Worm (Caenorhabditis elegans) whole organism, L3 larva: ENCODE results near the gene nhr-60.

Source experiments
- ZK546.5 ChIP-seq: sonication (generic microtip); optimal IDR thresholded peaks from 2 replicates; lab custom pipeline; 2017; ENCODE audit warnings: missing biosample characterization, missing genetic modification characterization
- aly-2 ChIP-seq: fragments of 150-350 bp; optimal IDR thresholded peaks from 2 replicates; lab custom pipeline; 2014; ENCODE audit warnings: missing biosample characterization, missing genetic modification characterization
- ama-1 ChIP-seq: fragments of 150-350 bp; optimal IDR thresholded peaks from 2 replicates; lab custom pipeline; 2018
- ceh-16 ChIP-seq: sonication (generic microtip); optimal IDR thresholded peaks from 2 replicates; lab custom pipeline; 2017; ENCODE audit warnings: missing biosample characterization, missing genetic modification characterization
- ceh-28 ChIP-seq: fragments of 150-350 bp; optimal IDR thresholded peaks from 2 replicates; lab custom pipeline; 2014; ENCODE audit warnings: missing biosample characterization, missing genetic modification reagents, missing genetic modification characterization
- ceh-9 ChIP-seq: sonication (generic microtip); optimal IDR thresholded peaks from 2 replicates; lab custom pipeline; 2018; ENCODE audit warnings: missing biosample characterization, missing genetic modification characterization
- daf-12 ChIP-seq: fragments of 150-350 bp; optimal IDR thresholded peaks from 2 replicates; lab custom pipeline; 2014; ENCODE audit warnings: missing biosample characterization, missing genetic modification reagents, missing genetic modification characterization
- egl-27 ChIP-seq: sonication (generic microtip); optimal IDR thresholded peaks from 4 replicates; lab custom pipeline; 2017; ENCODE audit warnings: missing biosample characterization, missing genetic modification reagents, missing genetic modification characterization
- egl-5 ChIP-seq: fragments of 150-350 bp; optimal IDR thresholded peaks from 2 replicates; lab custom pipeline; 2017; ENCODE audit warnings: missing biosample characterization, missing genetic modification reagents, missing genetic modification characterization, inconsistent platforms
- elt-1 ChIP-seq: fragments of 150-350 bp; optimal IDR thresholded peaks from 2 replicates; lab custom pipeline; 2014; ENCODE audit warnings: missing biosample characterization, missing genetic modification characterization
- elt-2 ChIP-seq: sonication (generic microtip); optimal IDR thresholded peaks from 2 replicates; lab custom pipeline; 2016; ENCODE audit warnings: missing genetic modification reagents, mild to moderate bottlenecking, missing genetic modification characterization, missing compliant biosample characterization
- elt-3 ChIP-seq, 3 experiments: fragments of 150-350 bp in 1 of 3; sonication (generic microtip) in 2 of 3; optimal IDR thresholded peaks; 2 replicates in 2 of 3; 4 replicates in 1 of 3; lab custom pipeline; 2014 to 2017; ENCODE audit warnings: missing biosample characterization in 3 of 3, missing genetic modification characterization in 3 of 3
- eor-1 ChIP-seq, 2 experiments: fragments of 150-350 bp; optimal IDR thresholded peaks; 2 replicates each; lab custom pipeline; 2014 to 2018; ENCODE audit warnings: missing biosample characterization in 2 of 2, missing genetic modification characterization in 2 of 2
- fkh-10 ChIP-seq: sonication (generic microtip); optimal IDR thresholded peaks from 2 replicates; lab custom pipeline; 2017; ENCODE audit warnings: missing biosample characterization, missing genetic modification reagents, missing genetic modification characterization
- fkh-2 ChIP-seq: fragments of 150-350 bp; optimal IDR thresholded peaks from 2 replicates; lab custom pipeline; 2014; ENCODE audit warnings: missing biosample characterization, missing genetic modification reagents, missing genetic modification characterization
- hmg-11 ChIP-seq: sonication (generic microtip); optimal IDR thresholded peaks from 2 replicates; lab custom pipeline; 2016; ENCODE audit warnings: missing genetic modification characterization, missing compliant biosample characterization
- jun-1 ChIP-seq: fragments of 150-350 bp; optimal IDR thresholded peaks from 2 replicates; lab custom pipeline; 2014; ENCODE audit warnings: missing biosample characterization, missing genetic modification reagents, missing genetic modification characterization
- lin-15B ChIP-seq: fragments of 150-350 bp; optimal IDR thresholded peaks from 2 replicates; lab custom pipeline; 2014; ENCODE audit warnings: missing biosample characterization, missing genetic modification characterization
- lin-39 ChIP-seq: fragments of 150-350 bp; optimal IDR thresholded peaks from 2 replicates; lab custom pipeline; 2018; ENCODE audit warnings: missing biosample characterization, missing genetic modification reagents, missing genetic modification characterization
- lsy-12 ChIP-seq: sonication (generic microtip); optimal IDR thresholded peaks from 2 replicates; lab custom pipeline; 2016; ENCODE audit warnings: mild to moderate bottlenecking, missing genetic modification characterization, missing compliant biosample characterization
- mdl-1 ChIP-seq: fragments of 150-350 bp; optimal IDR thresholded peaks from 2 replicates; lab custom pipeline; 2014; ENCODE audit warnings: missing biosample characterization, missing genetic modification characterization
- mml-1 ChIP-seq: fragments of 150-350 bp; sonication (generic microtip); optimal IDR thresholded peaks from 3 replicates; lab custom pipeline; 2014; ENCODE audit warnings: missing biosample characterization, missing genetic modification characterization
- nfya-1 ChIP-seq: sonication (generic microtip); optimal IDR thresholded peaks from 2 replicates; lab custom pipeline; 2017; ENCODE audit warnings: missing genetic modification characterization, mild to moderate bottlenecking, missing compliant biosample characterization, antibody characterized with exemption, moderate library complexity; ENCODE audit not compliant: insufficient read depth
- nhr-12 ChIP-seq: fragments of 150-350 bp; optimal IDR thresholded peaks from 2 replicates; lab custom pipeline; 2014; ENCODE audit warnings: missing biosample characterization, missing genetic modification characterization
- nhr-23 ChIP-seq: fragments of 150-350 bp; optimal IDR thresholded peaks from 2 replicates; lab custom pipeline; 2014; ENCODE audit warnings: missing biosample characterization, missing genetic modification reagents, missing genetic modification characterization
- nhr-237 ChIP-seq: fragments of 150-350 bp; optimal IDR thresholded peaks from 2 replicates; lab custom pipeline; 2014; ENCODE audit warnings: missing biosample characterization, missing genetic modification characterization
- nhr-25 ChIP-seq: sonication (generic microtip); optimal IDR thresholded peaks from 2 replicates; lab custom pipeline; 2017; ENCODE audit warnings: missing biosample characterization, missing genetic modification characterization
- nhr-28 ChIP-seq: fragments of 150-350 bp; optimal IDR thresholded peaks from 2 replicates; lab custom pipeline; 2014; ENCODE audit warnings: missing biosample characterization, missing genetic modification characterization
- nhr-43 ChIP-seq: sonication (generic microtip); optimal IDR thresholded peaks from 2 replicates; lab custom pipeline; 2016; ENCODE audit warnings: mild to moderate bottlenecking, missing genetic modification characterization, missing compliant biosample characterization; ENCODE audit not compliant: poor library complexity, severe bottlenecking
- nhr-67 ChIP-seq: fragments of 150-350 bp; optimal IDR thresholded peaks from 2 replicates; lab custom pipeline; 2014; ENCODE audit warnings: missing biosample characterization, missing genetic modification characterization
- nhr-76 ChIP-seq: fragments of 150-350 bp; sonication (generic microtip); optimal IDR thresholded peaks from 5 replicates; lab custom pipeline; 2014; ENCODE audit warnings: missing biosample characterization, missing genetic modification characterization
- nhr-77 ChIP-seq: fragments of 150-350 bp; optimal IDR thresholded peaks from 2 replicates; lab custom pipeline; 2014; ENCODE audit warnings: missing biosample characterization, missing genetic modification characterization
- pha-4 ChIP-seq: fragments of 150-350 bp; optimal IDR thresholded peaks from 2 replicates; lab custom pipeline; 2014; ENCODE audit warnings: missing biosample characterization, missing genetic modification reagents, missing genetic modification characterization
- pqm-1 ChIP-seq: fragments of 150-350 bp; optimal IDR thresholded peaks from 2 replicates; lab custom pipeline; 2017; ENCODE audit warnings: missing biosample characterization, missing genetic modification characterization, inconsistent platforms
- skn-1 ChIP-seq: fragments of 150-350 bp; optimal IDR thresholded peaks from 2 replicates; lab custom pipeline; 2014; ENCODE audit warnings: missing biosample characterization, missing genetic modification characterization
- snpc-4 ChIP-seq: fragments of 150-350 bp; optimal IDR thresholded peaks from 2 replicates; lab custom pipeline; 2014; ENCODE audit warnings: missing biosample characterization, missing genetic modification characterization
- tbx-2 ChIP-seq: sonication (generic microtip); optimal IDR thresholded peaks from 2 replicates; lab custom pipeline; 2016; ENCODE audit warnings: mild to moderate bottlenecking, missing genetic modification characterization, missing compliant biosample characterization
- zag-1 ChIP-seq: fragments of 150-350 bp; optimal IDR thresholded peaks from 2 replicates; lab custom pipeline; 2014; ENCODE audit warnings: missing biosample characterization, missing genetic modification characterization
- ztf-11 ChIP-seq: fragments of 150-350 bp; optimal IDR thresholded peaks from 2 replicates; lab custom pipeline; 2014; ENCODE audit warnings: missing biosample characterization, missing genetic modification characterization

The nhr-60 gene

ce11 chrV:15779128-15779729, 6.2 kb upstream of the nhr-60 start, which contains the start of the genes nhr-285 and irld-52:
Gene nhr-285, minus strand, starts transcription at chrV:15779228.
Gene irld-52, plus strand, starts transcription at chrV:15779679.
- TF ChIP-seq jun-1 (tag; lab: Kevin White, UChicago) (no peak), ceh-9 (no peak), aly-2 (tag; lab: Kevin White, UChicago) (no peak), skn-1 (no peak)

DNA sequence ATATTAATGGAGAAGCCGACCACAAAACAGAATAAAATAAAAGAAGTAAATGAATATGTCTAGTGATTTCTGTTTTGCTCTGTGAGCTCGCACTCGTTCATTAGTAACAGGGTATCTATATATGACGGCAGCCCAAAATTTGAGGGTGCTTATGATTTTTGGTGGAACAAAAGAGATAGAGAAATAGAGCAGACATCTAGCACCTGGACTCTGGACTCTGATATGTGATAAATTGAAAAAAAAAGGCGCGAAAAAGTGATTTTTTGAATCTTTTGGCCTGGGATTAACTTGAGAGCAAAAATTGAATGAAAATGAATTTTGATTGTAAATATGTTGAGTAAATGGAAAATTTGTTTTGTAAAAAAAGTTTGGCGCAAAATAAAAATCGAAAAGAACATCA, 3.6 kb upstream of the nhr-60 start, which contains the start of gene nhr-283:
TSS of gene nhr-283 (minus strand) at position 101 of the 400 bp plus-strand sequence.
- TF ChIP-seq nfya-1 (tag; lab: Kevin White, UChicago): no peak
- no peak for TF ChIP-seq ama-1
- TF ChIP-seq pqm-1 (tag; lab: Kevin White, UChicago): no peak
- no peak for TF ChIP-seq lin-15B (tag; lab: Kevin White, UChicago)
- TF ChIP-seq pha-4 (tag; lab: Kevin White, UChicago): no peak
- no peak for TF ChIP-seq nhr-76 (tag; lab: Kevin White, UChicago)
- TF ChIP-seq elt-3 (tag; optimal IDR thresholded peaks at IDR 0.05; lab: Kevin White, UChicago): no peak
- no peak for TF ChIP-seq snpc-4 (tag; lab: Kevin White, UChicago)
- no peak for TF ChIP-seq mml-1 (tag; lab: Kevin White, UChicago)
- TF ChIP-seq ceh-9: no peak
- no peak for TF ChIP-seq eor-1 (tag; optimal IDR thresholded peaks at IDR 0.05; lab: Kevin White, UChicago)
- TF ChIP-seq zag-1: no peak
- no peak for TF ChIP-seq nhr-28 (tag; lab: Kevin White, UChicago)
- TF ChIP-seq nhr-43: no peak
- TF ChIP-seq tbx-2 (tag; lab: Kevin White, UChicago): no peak
- no peak for TF ChIP-seq nhr-237 (tag; lab: Kevin White, UChicago)
- TF ChIP-seq mdl-1 (tag; lab: Kevin White, UChicago): no peak
- TF ChIP-seq ceh-16 (tag; lab: Kevin White, UChicago): no peak
- no peak for TF ChIP-seq lsy-12

DNA sequence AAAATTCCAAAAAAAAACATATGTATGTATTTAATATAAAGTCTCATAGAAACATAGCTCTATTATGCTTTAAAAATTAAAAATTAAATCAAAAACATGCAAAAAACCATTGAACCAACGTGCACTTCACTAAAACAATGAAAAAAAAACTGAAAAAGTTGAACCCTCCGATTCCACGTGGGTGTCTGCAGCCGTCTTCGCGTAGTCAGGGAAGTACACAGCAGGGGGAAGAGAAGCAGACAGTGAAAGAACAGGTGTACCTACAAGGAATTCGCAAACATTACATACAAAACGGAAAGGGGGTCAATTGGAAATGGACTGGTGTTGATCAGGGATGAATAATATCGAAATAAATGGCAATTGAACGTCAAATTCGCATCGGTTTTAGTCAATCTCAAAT, 900 bp upstream of the nhr-60 start:
- TF ChIP-seq nhr-25 (tag; lab: Kevin White, UChicago) (no peak), ama-1 (no peak), nhr-43 (no peak), ceh-28 (no peak), nhr-77 (no peak)

DNA sequence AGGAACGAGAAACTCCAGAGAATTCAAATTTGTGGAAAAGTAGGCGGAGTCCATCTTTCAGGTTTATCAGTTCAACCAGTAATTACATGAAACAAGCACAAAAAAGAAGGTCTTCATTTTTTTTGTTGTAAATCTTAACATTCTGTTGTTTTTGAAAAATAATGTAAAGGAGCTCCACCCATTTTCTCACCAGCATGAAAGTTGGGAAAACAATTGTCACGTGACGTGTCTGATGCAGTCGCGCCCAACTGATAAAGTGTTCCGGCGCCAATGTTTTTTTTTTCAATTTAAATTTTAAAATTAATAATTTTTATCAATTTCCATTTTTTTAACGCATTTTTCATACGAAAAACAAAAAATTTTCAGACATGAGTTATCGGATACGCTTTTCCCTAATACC, 4.0 kb downstream of the nhr-60 start, which contains the start of gene F57A10.4:
TSS of gene F57A10.4 (plus strand) at position 367 of the 400 bp plus-strand sequence.
- TF ChIP-seq mml-1 (tag; lab: Kevin White, UChicago) (no peak), elt-3 (tag; optimal IDR thresholded peaks at IDR 0.05; lab: Kevin White, UChicago) (no peak), jun-1 (tag; lab: Kevin White, UChicago) (no peak), nhr-67 (tag; lab: Kevin White, UChicago) (no peak), mdl-1 (tag; lab: Kevin White, UChicago) (no peak), fkh-2 (tag; lab: Kevin White, UChicago) (no peak), ztf-11 (tag; lab: Kevin White, UChicago) (no peak), zag-1 (no peak), nhr-237 (tag; lab: Kevin White, UChicago) (no peak), egl-27 (tag; lab: Kevin White, UChicago) (no peak), pha-4 (tag; lab: Kevin White, UChicago) (no peak), daf-12 (tag; lab: Kevin White, UChicago) (no peak), nhr-12 (tag; lab: Kevin White, UChicago) (no peak), nhr-76 (tag; lab: Kevin White, UChicago) (no peak), lin-39 (no peak), elt-2 (tag; lab: Kevin White, UChicago) (no peak)

- TF ChIP-seq ceh-28 (peak; percentile 78), nfya-1 (tag; lab: Kevin White, UChicago) (peak; percentile 89), ceh-9 (no peak), mml-1 (tag; lab: Kevin White, UChicago) (no peak), ztf-11 (tag; lab: Kevin White, UChicago) (no peak), aly-2 (tag; lab: Kevin White, UChicago) (peak; percentile 30), jun-1 (tag; lab: Kevin White, UChicago) (peak; percentile 74), pqm-1 (tag; lab: Kevin White, UChicago) (peak; percentile 54), ZK546.5 (peak; percentile 33), nhr-23 (tag; lab: Kevin White, UChicago) (peak; percentile 91), daf-12 (tag; lab: Kevin White, UChicago) (peak; percentile 32), egl-27 (tag; lab: Kevin White, UChicago) (peak; percentile 33), elt-1 (peak; percentile 26), egl-5 (peak; percentile 80), ama-1 (peak; percentile 62), nhr-67 (tag; lab: Kevin White, UChicago) (no peak), hmg-11 (tag; lab: Kevin White, UChicago) (peak; percentile 82), nhr-28 (tag; lab: Kevin White, UChicago) (no peak), nhr-43 (peak; percentile 90), zag-1 (peak; percentile 51), ceh-16 (tag; lab: Kevin White, UChicago) (no peak), nhr-237 (tag; lab: Kevin White, UChicago) (no peak), fkh-2 (tag; lab: Kevin White, UChicago) (peak; percentile 33), skn-1 (peak; percentile 49), lsy-12 (peak; percentile 78), pha-4 (tag; lab: Kevin White, UChicago) (peak; percentile 94), fkh-10 (peak; percentile 34), snpc-4 (tag; lab: Kevin White, UChicago) (peak; percentile 90), elt-2 (tag; lab: Kevin White, UChicago) (peak; percentile 58), elt-3 (tag; optimal IDR thresholded peaks at IDR 0.05; lab: Kevin White, UChicago) (no peak)
Observed at ce11 chrV:15766122-15766594, 6.9 kb downstream of the nhr-60 start, which contains the start of the genes haf-3 and F57A10.2. Gene haf-3, minus strand, starts transcription at chrV:15766172. Gene F57A10.2, plus strand, starts transcription at chrV:15766575.
